Fruit fly (Drosophila melanogaster) S2 (cell line): ENCODE results near the gene CG14572.

ENCODE experiments used
- CG8478 ChIP-seq: fragments of >200 bp; optimal IDR thresholded peaks from 2 replicates; lab custom pipeline; 2018
- CTCF ChIP-seq, 2 experiments: fragments of >200 bp; optimal IDR thresholded peaks; 2 replicates each; lab custom pipeline; 2018

Gene CG14572

DNA sequence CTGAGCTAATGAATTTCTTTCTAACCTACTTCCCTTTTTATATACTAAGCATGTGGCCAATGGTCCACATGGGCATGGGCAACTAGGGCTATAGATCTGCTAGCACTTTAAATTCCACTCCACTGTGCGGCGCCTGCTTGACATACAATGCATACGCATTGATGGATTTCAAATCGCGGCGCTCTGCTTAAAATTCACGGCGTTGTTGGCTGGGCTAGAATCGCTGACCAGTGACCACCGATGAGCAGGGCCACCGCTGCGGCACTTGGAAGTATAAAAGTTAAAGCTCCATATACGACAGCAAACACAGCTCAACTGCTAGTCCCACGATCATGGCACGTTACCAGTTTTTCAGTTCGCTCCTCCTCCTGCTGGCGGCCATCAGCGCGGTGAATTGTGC, 7.5 kb upstream of the CG14572 start, which contains the start of gene CG14573:
CG14573 (plus strand) TSS at position 301 of the 400 bp plus-strand sequence.
- TF ChIP-seq CG8478 (lab: Kevin White, UChicago) (no peak), CTCF (optimal IDR thresholded peaks at IDR 0.05; lab: Kevin White, UChicago) (no peak)

dm6 chr3L:21738175-21739016, 2.9 kb upstream of the CG14572 start, which contains the start of gene CG14567:
CG14567 (minus strand) TSS chr3L:21738430.
- TF ChIP-seq CTCF (optimal IDR thresholded peaks at IDR 0.05; lab: Kevin White, UChicago) (no peak), CG8478 (lab: Kevin White, UChicago) (no peak)

DNA sequence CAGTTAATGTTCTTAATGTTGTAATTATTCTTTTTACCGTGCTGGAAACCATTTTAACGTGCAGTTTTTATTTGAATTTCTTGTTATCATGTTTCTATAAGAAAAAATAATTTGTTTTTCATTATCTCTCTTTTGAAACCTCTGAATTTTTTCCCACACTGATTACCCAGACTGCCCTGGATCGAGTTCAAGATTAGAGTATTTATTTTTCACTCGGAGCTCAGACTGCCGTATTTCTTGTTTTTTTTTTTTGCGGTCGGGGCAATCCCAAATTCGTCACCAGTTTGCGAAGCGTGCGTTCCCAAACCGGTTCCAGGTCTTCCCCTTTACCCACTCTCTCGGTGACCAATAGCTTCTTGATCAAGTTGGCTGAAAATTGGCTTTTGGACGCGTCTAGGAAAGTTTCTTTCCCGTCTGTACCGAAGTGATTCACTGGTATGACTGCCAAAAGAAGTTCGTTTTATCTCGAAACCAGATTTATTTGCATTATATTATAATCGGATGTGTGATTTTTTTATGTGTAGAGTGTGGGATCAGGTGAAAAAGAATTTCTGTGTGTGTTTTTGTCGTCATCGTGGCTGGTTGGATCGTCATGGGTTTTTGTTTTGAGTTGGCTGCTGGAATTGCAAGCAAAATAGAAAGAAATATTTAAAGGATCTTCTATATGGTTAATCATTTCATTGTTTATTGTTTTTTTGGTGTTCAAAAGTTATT, 2.2 kb upstream of the CG14572 start:
- TF ChIP-seq CG8478 (lab: Kevin White, UChicago) (no peak), CTCF (optimal IDR thresholded peaks at IDR 0.05; lab: Kevin White, UChicago) (no peak)

DNA sequence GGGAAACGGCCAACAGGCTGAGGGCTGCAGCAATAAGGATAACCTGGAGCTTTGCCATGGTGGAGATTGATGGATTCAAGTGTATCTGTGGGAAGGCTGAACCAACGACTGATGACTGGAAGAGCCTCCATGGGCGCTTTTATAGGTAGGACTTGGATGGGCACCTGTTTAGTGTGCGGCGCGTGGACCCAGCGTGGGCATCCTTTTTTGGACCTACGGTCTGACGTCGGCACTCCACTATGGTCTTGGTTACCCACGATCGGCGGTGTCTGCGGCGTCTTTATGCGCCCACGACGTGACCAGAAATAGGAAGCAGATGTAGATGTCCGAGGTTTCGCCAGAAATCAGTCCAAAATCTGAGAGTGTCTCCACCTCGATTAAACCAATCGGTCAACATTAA, 1.1 kb upstream of the CG14572 start, which contains the start of gene CG14566:
CG14566 (minus strand) TSS at position 101 of the 400 bp plus-strand sequence.
- no peak for TF ChIP-seq CG8478 (lab: Kevin White, UChicago)
- TF ChIP-seq CTCF (optimal IDR thresholded peaks at IDR 0.05; lab: Kevin White, UChicago), result no peak

dm6 chr3L:21744169-21744568, 2.8 kb downstream of the CG14572 start, which contains the start of gene CG14565:
CG14565 (minus strand) TSS chr3L:21744269.
- TF ChIP-seq CG8478 (lab: Kevin White, UChicago) (no peak), CTCF (optimal IDR thresholded peaks at IDR 0.05; lab: Kevin White, UChicago) (no peak)

DNA sequence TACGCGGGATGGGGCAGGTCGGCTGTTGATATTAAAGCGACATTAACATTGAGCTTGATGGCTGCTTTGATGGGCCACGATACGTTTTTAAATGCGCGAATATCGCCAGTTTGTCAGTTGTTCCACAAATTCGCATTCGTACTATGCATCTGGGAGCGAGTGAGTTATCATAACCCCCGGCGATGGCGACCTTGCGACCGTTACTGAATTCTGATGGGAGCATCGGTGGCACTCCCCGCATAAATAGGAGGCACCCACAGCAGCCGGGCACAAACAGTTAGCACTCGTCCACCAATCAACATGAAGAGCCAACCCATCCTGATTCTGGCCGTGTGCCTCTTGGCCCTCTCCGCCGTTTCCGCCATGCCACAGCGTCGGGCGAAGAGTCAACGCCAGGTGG, 15.5 kb downstream of the CG14572 start, which contains the start of gene CG14564:
CG14564 (plus strand) TSS at position 301 of the 400 bp plus-strand sequence.
- TF ChIP-seq CG8478 (lab: Kevin White, UChicago) (no peak), CTCF (optimal IDR thresholded peaks at IDR 0.05; lab: Kevin White, UChicago) (no peak)

- no peak for TF ChIP-seq CG8478 (lab: Kevin White, UChicago)
- TF ChIP-seq CTCF (optimal IDR thresholded peaks at IDR 0.05; lab: Kevin White, UChicago), result no peak
Observed at dm6 chr3L:21765931-21766330, 24.6 kb downstream of the CG14572 start.

dm6 chr3L:21769515-21769914, 28.2 kb downstream of the CG14572 start, which contains the start of gene CG7370:
CG7370 (plus strand) TSS chr3L:21769815.
- no peak for TF ChIP-seq CG8478 (lab: Kevin White, UChicago)

DNA sequence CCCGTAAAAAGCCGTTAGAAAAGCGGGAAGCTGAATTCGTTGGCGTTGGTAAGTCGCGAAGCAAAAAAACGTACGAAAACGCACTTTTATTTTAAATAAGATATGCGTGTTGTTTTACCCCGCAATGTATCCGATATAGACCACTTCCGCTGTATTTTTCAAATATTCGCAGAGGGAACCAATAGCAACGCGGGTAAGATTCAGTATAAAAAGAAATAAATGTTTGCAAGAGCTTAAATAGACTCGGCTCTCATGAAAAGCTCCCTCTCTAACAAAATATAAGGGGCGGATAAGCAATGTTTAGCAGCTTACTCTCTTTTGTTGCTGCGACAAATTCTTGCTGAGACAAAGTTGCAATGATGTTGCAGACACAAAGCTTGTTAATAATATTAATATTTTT, 29.0 kb downstream of the CG14572 start, which contains the start of gene Syn1:
Syn1 (minus strand) TSS at position 207 of the 400 bp plus-strand sequence.
- TF ChIP-seq CG8478 (lab: Kevin White, UChicago) (no peak), CTCF (optimal IDR thresholded peaks at IDR 0.05; lab: Kevin White, UChicago) (no peak)

DNA sequence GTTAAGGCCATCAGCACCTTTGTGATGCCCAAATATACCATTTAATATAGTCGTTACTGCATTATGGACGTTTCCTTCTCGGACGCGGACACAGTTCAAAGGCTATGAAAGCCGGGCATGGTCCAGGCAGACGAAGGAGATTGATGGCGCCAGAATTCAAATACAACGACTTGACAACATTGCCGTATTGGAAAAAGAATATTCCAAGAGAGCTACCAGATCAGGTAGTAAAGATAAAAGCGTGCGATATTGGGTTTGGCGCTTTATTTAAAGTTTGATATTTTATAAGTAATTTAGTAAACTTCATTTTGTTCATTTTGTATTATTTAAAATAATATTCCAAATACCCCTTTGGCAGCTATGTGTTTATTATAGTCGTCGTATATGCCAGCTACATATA, 32.5 kb downstream of the CG14572 start:
- no peak for TF ChIP-seq CTCF (optimal IDR thresholded peaks at IDR 0.05; lab: Kevin White, UChicago)
- TF ChIP-seq CG8478 (lab: Kevin White, UChicago), result no peak

DNA sequence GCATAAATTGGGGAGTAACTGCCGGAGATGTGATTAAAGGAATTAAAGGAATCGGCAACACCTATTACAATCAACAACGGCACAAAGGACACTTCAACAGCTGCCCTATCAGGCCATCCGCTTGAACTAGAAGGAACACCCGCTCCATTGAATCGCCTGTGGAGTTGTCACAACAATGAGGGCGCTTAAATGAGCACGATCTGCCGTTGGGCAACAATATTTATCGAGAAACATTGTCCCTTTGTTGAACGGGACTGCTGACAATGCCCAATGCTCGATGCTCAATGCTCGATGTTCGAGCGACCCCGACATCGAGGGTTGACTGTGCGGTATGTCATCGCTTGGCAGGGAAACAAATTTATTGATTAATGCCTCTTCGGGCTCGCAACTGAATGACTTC, 46.5 kb downstream of the CG14572 start:
- TF ChIP-seq CTCF (optimal IDR thresholded peaks at IDR 0.05; lab: Kevin White, UChicago), result no peak
- no peak for TF ChIP-seq CG8478 (lab: Kevin White, UChicago)
